Worm (Caenorhabditis elegans) whole organism, young adult: ENCODE data around the gene ogdh-1.
A peak's percentile ranks its signal among the peaks of the same experiment; 100 is the strongest.

ENCODE experiments used
- B0019.2 ChIP-seq: fragments of 200-800 bp; sonication (Bioruptor generic); conservative IDR thresholded peaks from 2 replicates; pipeline ENCODE4 v1.3.6; 2022; ENCODE audit warnings: missing genetic modification reagents, missing genetic modification characterization, missing compliant biosample characterization
- B0035.1 ChIP-seq: sonication (generic microtip); optimal IDR thresholded peaks from 2 replicates; lab custom pipeline; 2016; ENCODE audit warnings: missing genetic modification characterization, mild to moderate bottlenecking, missing compliant biosample characterization, missing genotype, missing genetic modification reagents
- B0261.1 ChIP-seq: sonication (generic microtip); optimal IDR thresholded peaks from 2 replicates; lab custom pipeline; 2016; ENCODE audit warnings: mild to moderate bottlenecking, missing genetic modification characterization, moderate library complexity, missing compliant biosample characterization
- D2030.7 ChIP-seq: fragments of 200-800 bp; sonication (Bioruptor generic); IDR thresholded peaks from 2 replicates; pipeline ENCODE4 v1.3.6; 2022; ENCODE audit warnings: missing genetic modification reagents, missing genetic modification characterization, missing compliant biosample characterization
- F33H1.4 ChIP-seq: fragments of 200-800 bp; sonication (Bioruptor generic); IDR thresholded peaks from 2 replicates; pipeline ENCODE4 v1.3.6; 2022; ENCODE audit warnings: missing genetic modification reagents, missing genetic modification characterization, missing compliant biosample characterization
- F37B4.10 ChIP-seq: fragments of 200-800 bp; sonication (Bioruptor generic); IDR thresholded peaks from 2 replicates; pipeline ENCODE4 v1.3.6; 2022; ENCODE audit warnings: missing genetic modification characterization, missing compliant biosample characterization
- F49E8.2 ChIP-seq: sonication (generic microtip); optimal IDR thresholded peaks from 3 replicates; lab custom pipeline; 2017; ENCODE audit warnings: missing genetic modification characterization, mild to moderate bottlenecking, missing compliant biosample characterization, antibody characterized with exemption, moderate library complexity; ENCODE audit not compliant: insufficient read depth
- K12H6.12 ChIP-seq: fragments of 200-800 bp; sonication (Bioruptor generic); optimal IDR thresholded peaks from 2 replicates; lab custom pipeline; 2018; ENCODE audit warnings: mild to moderate bottlenecking, missing genetic modification characterization, missing compliant biosample characterization
- Y53F4B.3 ChIP-seq: fragments of 200-800 bp; sonication (Bioruptor generic); IDR thresholded peaks from 2 replicates; pipeline ENCODE4 v1.3.6; 2022; ENCODE audit warnings: missing genetic modification reagents, missing genetic modification characterization, missing compliant biosample characterization
- Y53G8AR.9 ChIP-seq: fragments of 200-800 bp; sonication (Bioruptor generic); conservative IDR thresholded peaks from 2 replicates; pipeline ENCODE4 v1.3.6; 2022; ENCODE audit warnings: missing genetic modification reagents, missing genetic modification characterization, missing compliant biosample characterization
- Y56A3A.18 ChIP-seq: fragments of 200-800 bp; sonication (Bioruptor generic); IDR thresholded peaks from 2 replicates; pipeline ENCODE4 v1.3.6; 2022; ENCODE audit warnings: missing genetic modification reagents, missing genetic modification characterization, missing compliant biosample characterization
- Y95B8A.8 ChIP-seq: fragments of 200-800 bp; sonication (Bioruptor generic); IDR thresholded peaks from 2 replicates; pipeline ENCODE4 v1.3.6; 2022; ENCODE audit warnings: missing genetic modification reagents, missing genetic modification characterization, missing compliant biosample characterization
- ZK185.1 ChIP-seq: sonication (generic microtip); optimal IDR thresholded peaks from 2 replicates; lab custom pipeline; 2016; ENCODE audit warnings: mild to moderate bottlenecking, missing genetic modification characterization, missing compliant biosample characterization; ENCODE audit not compliant: poor library complexity, severe bottlenecking
- ama-1 ChIP-seq, 3 experiments: fragments of 150-350 bp in 1 of 3; sonication (generic microtip) in 2 of 3; optimal IDR thresholded peaks; 2 replicates each; lab custom pipeline; 2014 to 2018; ENCODE audit warnings: missing biosample characterization in 2 of 3, missing genetic modification characterization in 2 of 3, missing genetic modification reagents in 2 of 3
- attf-3 ChIP-seq: fragments of 200-800 bp; sonication (Bioruptor generic); conservative IDR thresholded peaks from 2 replicates; pipeline ENCODE4 v1.3.6; 2022; ENCODE audit warnings: missing genetic modification reagents, missing genetic modification characterization, missing compliant biosample characterization
- dpl-1 ChIP-seq: fragments of 150-350 bp; optimal IDR thresholded peaks from 2 replicates; lab custom pipeline; 2014; ENCODE audit warnings: missing biosample characterization, missing genetic modification reagents, missing genetic modification characterization
- ets-4 ChIP-seq: fragments of 200-800 bp; sonication (Bioruptor generic); optimal IDR thresholded peaks from 2 replicates; lab custom pipeline; 2018; ENCODE audit warnings: mild to moderate bottlenecking, missing genetic modification characterization, missing compliant biosample characterization
- fkh-3 ChIP-seq: sonication (generic microtip); optimal IDR thresholded peaks from 2 replicates; lab custom pipeline; 2016; ENCODE audit warnings: mild to moderate bottlenecking, missing genetic modification characterization, missing compliant biosample characterization
- hmg-1.2 ChIP-seq: fragments of 200-800 bp; sonication (Bioruptor generic); IDR thresholded peaks from 2 replicates; pipeline ENCODE4 v1.3.6; 2022; ENCODE audit warnings: missing genetic modification reagents, missing genetic modification characterization, missing compliant biosample characterization
- hrde-1 ChIP-seq: sonication (generic microtip); optimal IDR thresholded peaks from 2 replicates; lab custom pipeline; 2016; ENCODE audit warnings: missing genetic modification characterization, mild to moderate bottlenecking, missing compliant biosample characterization, moderate library complexity, missing genotype, missing genetic modification reagents, borderline replicate concordance
- lag-1 ChIP-seq: fragments of 200-800 bp; sonication (Bioruptor generic); IDR thresholded peaks from 2 replicates; pipeline ENCODE4 v1.3.6; 2022; ENCODE audit warnings: missing genetic modification reagents, missing genetic modification characterization, missing compliant biosample characterization
- lin-35 ChIP-seq, 3 experiments: fragments of 150-350 bp in 2 of 3; sonication (generic microtip) in 1 of 3; optimal IDR thresholded peaks; 2 replicates each; lab custom pipeline; 2014 to 2018; ENCODE audit warnings: missing biosample characterization in 3 of 3, missing genetic modification characterization in 3 of 3, missing genetic modification reagents in 3 of 3
- lin-54 ChIP-seq: fragments of 200-800 bp; sonication (Bioruptor generic); optimal IDR thresholded peaks from 2 replicates; lab custom pipeline; 2018; ENCODE audit warnings: mild to moderate bottlenecking, missing genetic modification characterization, missing compliant biosample characterization
- lir-1 ChIP-seq: fragments of 200-800 bp; sonication (Bioruptor generic); conservative IDR thresholded peaks from 2 replicates; pipeline ENCODE4 v1.3.6; 2022; ENCODE audit warnings: missing genetic modification reagents, missing genetic modification characterization, missing compliant biosample characterization
- lsl-1 ChIP-seq: fragments of 200-800 bp; sonication (Bioruptor generic); optimal IDR thresholded peaks from 2 replicates; lab custom pipeline; 2018; ENCODE audit warnings: mild to moderate bottlenecking, missing genetic modification characterization, moderate library complexity, missing compliant biosample characterization
- madf-3 ChIP-seq: fragments of 200-800 bp; sonication (Bioruptor generic); IDR thresholded peaks from 2 replicates; pipeline ENCODE4 v1.3.6; 2022; ENCODE audit warnings: missing genetic modification reagents, missing genetic modification characterization, missing compliant biosample characterization
- madf-6 ChIP-seq: fragments of 200-800 bp; sonication (Bioruptor generic); IDR thresholded peaks from 2 replicates; pipeline ENCODE4 v1.3.6; 2022; ENCODE audit warnings: missing genetic modification reagents, missing genetic modification characterization, missing compliant biosample characterization
- madf-8 ChIP-seq: fragments of 200-800 bp; sonication (Bioruptor generic); conservative IDR thresholded peaks from 2 replicates; pipeline ENCODE4 v1.3.6; 2022; ENCODE audit warnings: missing genetic modification reagents, missing genetic modification characterization, missing compliant biosample characterization
- mcd-1 ChIP-seq: fragments of 200-800 bp; sonication (Bioruptor generic); IDR thresholded peaks from 2 replicates; pipeline ENCODE4 v1.3.6; 2022; ENCODE audit warnings: missing genetic modification reagents, missing genetic modification characterization, missing compliant biosample characterization
- nfya-1 ChIP-seq: sonication (generic microtip); optimal IDR thresholded peaks from 2 replicates; lab custom pipeline; 2017; ENCODE audit warnings: antibody characterized with exemption, missing compliant biosample characterization, missing genetic modification characterization, borderline replicate concordance; ENCODE audit not compliant: insufficient read depth
- nfya-2 ChIP-seq: fragments of 200-800 bp; sonication (Bioruptor generic); IDR thresholded peaks from 2 replicates; pipeline ENCODE4 v1.3.6; 2022; ENCODE audit warnings: missing genetic modification reagents, missing genetic modification characterization, missing compliant biosample characterization
- nhr-120 ChIP-seq: fragments of 200-800 bp; sonication (Bioruptor generic); IDR thresholded peaks from 2 replicates; pipeline ENCODE4 v1.3.6; 2022; ENCODE audit warnings: missing genetic modification characterization, missing compliant biosample characterization
- rpc-1 ChIP-seq, 2 experiments: fragments of 150-350 bp in 1 of 2; sonication (generic microtip) in 1 of 2; optimal IDR thresholded peaks; 2 replicates each; lab custom pipeline; 2014 to 2018; ENCODE audit warnings: missing biosample characterization in 1 of 2, missing genetic modification characterization in 1 of 2, missing genetic modification reagents in 1 of 2, missing genotype in 1 of 2
- sea-2 ChIP-seq: fragments of 200-800 bp; sonication (Bioruptor generic); IDR thresholded peaks from 2 replicates; pipeline ENCODE4 v1.3.6; 2022; ENCODE audit warnings: missing genetic modification characterization, missing compliant biosample characterization
- snpc-1.1 ChIP-seq: sonication (generic microtip); optimal IDR thresholded peaks from 2 replicates; lab custom pipeline; 2017; ENCODE audit warnings: missing genetic modification characterization, mild to moderate bottlenecking, missing compliant biosample characterization, antibody characterized with exemption, moderate library complexity, missing genotype, missing genetic modification reagents; ENCODE audit not compliant: insufficient read depth
- snpc-4 ChIP-seq, 5 experiments: fragments of 150-350 bp in 1 of 5; sonication (generic microtip) in 4 of 5; optimal IDR thresholded peaks; 2 replicates each; lab custom pipeline; 2014 to 2018; ENCODE audit warnings: missing genetic modification characterization in 5 of 5, missing biosample characterization in 3 of 5, antibody characterized with exemption in 2 of 5, mild to moderate bottlenecking in 2 of 5, missing compliant biosample characterization in 2 of 5, missing genotype in 2 of 5, moderate library complexity in 2 of 5, missing genetic modification reagents in 1 of 5
- tbp1 ChIP-seq: fragments of 200-800 bp; sonication (Bioruptor generic); optimal IDR thresholded peaks from 2 replicates; lab custom pipeline; 2018; ENCODE audit warnings: mild to moderate bottlenecking, missing genetic modification characterization, missing compliant biosample characterization
- tlf-1 ChIP-seq: fragments of 200-800 bp; sonication (Bioruptor generic); optimal IDR thresholded peaks from 2 replicates; lab custom pipeline; 2018; ENCODE audit warnings: mild to moderate bottlenecking, missing genetic modification characterization, missing compliant biosample characterization
- unc-62 ChIP-seq: fragments of 150-350 bp; optimal IDR thresholded peaks from 2 replicates; lab custom pipeline; 2014; ENCODE audit warnings: missing biosample characterization, missing genetic modification reagents, missing genetic modification characterization
- xnd-1 ChIP-seq: sonication (generic microtip); optimal IDR thresholded peaks from 2 replicates; lab custom pipeline; 2016; ENCODE audit warnings: missing genotype, missing genetic modification reagents, missing genetic modification characterization, missing compliant biosample characterization
- zfh-2 ChIP-seq: fragments of 200-800 bp; sonication (Bioruptor generic); conservative IDR thresholded peaks from 2 replicates; pipeline ENCODE4 v1.3.6; 2022; ENCODE audit warnings: missing genetic modification reagents, missing genetic modification characterization, missing compliant biosample characterization

ogdh-1 gene

ce11 chrIV:4703911-4704310, at the start of gene ogdh-1:
Gene ogdh-1 (minus strand): TSS chrIV:4704011.
- TF ChIP-seq madf-3 (GFP tag; lab: Robert Waterston, UW) (no peak), hrde-1 (no peak), lsl-1 (GFP tag; lab: Kevin White, UChicago) (no peak), F49E8.2 (tag; lab: Kevin White, UChicago) (no peak), snpc-1.1 (tag; lab: Kevin White, UChicago) (no peak)
- TF ChIP-seq, all 124 proteins: peak for 0

DNA sequence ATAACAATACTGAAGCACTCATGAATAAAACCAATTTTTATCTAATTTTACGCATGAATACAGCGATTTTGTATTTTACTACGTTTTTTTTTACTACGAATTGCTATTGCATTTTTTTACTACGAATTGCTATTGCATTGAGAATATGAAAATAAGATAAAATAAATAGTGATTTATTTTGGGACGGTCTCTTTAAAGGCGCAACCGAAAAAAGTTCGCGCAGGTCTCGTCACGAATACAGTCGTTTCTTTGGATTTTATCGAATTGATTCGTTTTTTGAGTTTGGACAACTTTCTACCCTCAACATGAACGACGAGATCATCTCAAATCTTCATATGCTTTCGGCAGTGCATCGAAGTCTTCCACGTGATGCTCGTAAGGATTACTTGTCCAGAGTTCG, 48.0 kb upstream of the ogdh-1 start, which contains the start of gene Y17G9B.4:
Gene Y17G9B.4 (plus strand): TSS at position 306 of the 400 bp plus-strand sequence.
- TF ChIP-seq lsl-1 (GFP tag; lab: Kevin White, UChicago), result peak; percentile 91
- TF ChIP-seq B0019.2 (GFP tag; lab: Robert Waterston, UW), result no peak
- no peak for TF ChIP-seq dpl-1 (GFP tag; lab: Kevin White, UChicago)
- TF ChIP-seq unc-62 (GFP tag; lab: Kevin White, UChicago), result no peak
- TF ChIP-seq snpc-4 (GFP tag; optimal IDR thresholded peaks at IDR 0.05; lab: Kevin White, UChicago), result no peak
- TF ChIP-seq snpc-4 (tag; optimal IDR thresholded peaks at IDR 0.05; lab: Kevin White, UChicago), result peak in 2 of 4 experiments; percentile 25 to 52
- TF ChIP-seq tbp1 (GFP tag; lab: Kevin White, UChicago), result peak; percentile 17
- peak; percentile 83 for TF ChIP-seq madf-6
- no peak for TF ChIP-seq B0035.1 (tag; lab: Kevin White, UChicago)
- TF ChIP-seq sea-2 (GFP tag; lab: Robert Waterston, UW), result no peak
- TF ChIP-seq zfh-2, result no peak
- TF ChIP-seq Y53F4B.3 (GFP tag; lab: Robert Waterston, UW), result no peak
- no peak for TF ChIP-seq mcd-1
- peak; percentile 86 for TF ChIP-seq xnd-1
- peak; percentile 90 for TF ChIP-seq F33H1.4 (GFP tag; lab: Robert Waterston, UW)
- TF ChIP-seq tlf-1 (GFP tag; lab: Kevin White, UChicago), result no peak
- no peak for TF ChIP-seq nfya-2
- peak; percentile 42 for TF ChIP-seq madf-8 (GFP tag; lab: Robert Waterston, UW)
- TF ChIP-seq D2030.7 (GFP tag; lab: Robert Waterston, UW), result peak; percentile 53
- no peak for TF ChIP-seq lir-1
- TF ChIP-seq rpc-1 (optimal IDR thresholded peaks at IDR 0.05; lab: Kevin White, UChicago), result no peak
- no peak for TF ChIP-seq rpc-1 (tag; optimal IDR thresholded peaks at IDR 0.05; lab: Kevin White, UChicago)
- no peak for TF ChIP-seq Y95B8A.8 (GFP tag; lab: Robert Waterston, UW)

- TF ChIP-seq madf-3 (GFP tag; lab: Robert Waterston, UW), result peak; percentile 99
- TF ChIP-seq hmg-1.2, result peak; percentile 97
- peak; percentile 47 for TF ChIP-seq B0261.1 (tag; lab: Kevin White, UChicago)
- TF ChIP-seq nfya-2, result peak; percentile 95
- peak; percentile 49 to 100 (median 90) for TF ChIP-seq lin-35 (GFP tag; optimal IDR thresholded peaks at IDR 0.05; lab: Kevin White, UChicago)
- peak; percentile 96 for TF ChIP-seq nhr-120
- peak; percentile 92 for TF ChIP-seq snpc-1.1 (tag; lab: Kevin White, UChicago)
- TF ChIP-seq dpl-1 (GFP tag; lab: Kevin White, UChicago), result peak; percentile 96
- TF ChIP-seq Y53G8AR.9 (GFP tag; lab: Robert Waterston, UW), result peak; percentile 100
- TF ChIP-seq fkh-3 (tag; lab: Kevin White, UChicago), result peak; percentile 82
- peak; percentile 87 for TF ChIP-seq attf-3
- peak; percentile 96 for TF ChIP-seq ets-4 (GFP tag; lab: Kevin White, UChicago)
- TF ChIP-seq lsl-1 (GFP tag; lab: Kevin White, UChicago), result peak; percentile 100
- peak; percentile 99 for TF ChIP-seq K12H6.12 (tag; lab: Kevin White, UChicago)
- TF ChIP-seq ama-1 (optimal IDR thresholded peaks at IDR 0.05; lab: Kevin White, UChicago), result peak; percentile 50
- TF ChIP-seq ama-1 (GFP tag; optimal IDR thresholded peaks at IDR 0.05; lab: Kevin White, UChicago), result peak; percentile 71 to 88
- peak; percentile 99 for TF ChIP-seq F37B4.10 (GFP tag; lab: Robert Waterston, UW)
- TF ChIP-seq lin-54 (GFP tag; lab: Kevin White, UChicago), result peak; percentile 99
- TF ChIP-seq lag-1 (GFP tag; lab: Robert Waterston, UW), result peak; percentile 90; the same call in 1 of the 2 replicates
- TF ChIP-seq Y95B8A.8 (GFP tag; lab: Robert Waterston, UW), result peak; percentile 100
- peak; percentile 99 for TF ChIP-seq ZK185.1 (tag; lab: Kevin White, UChicago)
- no peak for TF ChIP-seq nfya-1 (tag; lab: Kevin White, UChicago)
- TF ChIP-seq D2030.7 (GFP tag; lab: Robert Waterston, UW), result peak; percentile 100
- peak; percentile 99 for TF ChIP-seq Y56A3A.18 (GFP tag; lab: Robert Waterston, UW)
Observed at ce11 chrIV:4749728-4750278, 46.0 kb upstream of the ogdh-1 start, which contains the start of the genes rpl-20 and Y17G9B.5. Gene rpl-20 (minus strand): TSS chrIV:4749778. Gene Y17G9B.5 (plus strand): TSS chrIV:4750240.
